Fruit fly (Drosophila melanogaster) whole organism, pupa: ENCODE results near the gene gish.
A peak's percentile ranks its signal among the peaks of the same experiment; 100 is the strongest.

Source experiments
- CG10348 ChIP-seq: fragments of 200-800 bp; sonication (Bioruptor generic); IDR thresholded peaks from 2 replicates; pipeline ENCODE4 v1.3.6; 2022; ENCODE audit warnings: missing biosample characterization, missing genetic modification characterization
- CG12605 ChIP-seq: fragments of 200-800 bp; sonication (Bioruptor generic); IDR thresholded peaks from 2 replicates; pipeline ENCODE4 v1.3.6; 2022; ENCODE audit warnings: missing biosample characterization, missing genetic modification characterization
- CG13204 ChIP-seq: fragments of 200-800 bp; sonication (Bioruptor generic); optimal IDR thresholded peaks from 2 replicates; lab custom pipeline; 2018; ENCODE audit warnings: missing biosample characterization, mild to moderate bottlenecking, missing genetic modification characterization, moderate library complexity
- CG14655 ChIP-seq: fragments of 200-800 bp; sonication (Bioruptor generic); optimal IDR thresholded peaks from 3 replicates; lab custom pipeline; 2017; ENCODE audit warnings: mild to moderate bottlenecking, missing biosample characterization, missing genetic modification reagents, missing genetic modification characterization
- CG15710 ChIP-seq: fragments of 200-800 bp; sonication (Bioruptor generic); optimal IDR thresholded peaks from 2 replicates; lab custom pipeline; 2018; ENCODE audit warnings: missing biosample characterization, mild to moderate bottlenecking, missing genetic modification characterization, moderate library complexity
- CG17806 ChIP-seq: fragments of 200-800 bp; sonication (Bioruptor generic); optimal IDR thresholded peaks from 2 replicates; lab custom pipeline; 2018; ENCODE audit warnings: missing biosample characterization, mild to moderate bottlenecking, missing genetic modification characterization, moderate library complexity
- CG32121 ChIP-seq: fragments of 200-800 bp; sonication (Bioruptor generic); IDR thresholded peaks from 2 replicates; pipeline ENCODE4 v1.3.6; 2022; ENCODE audit warnings: missing biosample characterization, missing genetic modification characterization
- CG34367 ChIP-seq: fragments of 200-800 bp; sonication (Bioruptor generic); optimal IDR thresholded peaks from 2 replicates; lab custom pipeline; 2018; ENCODE audit warnings: missing biosample characterization, mild to moderate bottlenecking, missing genetic modification characterization
- CG4496 ChIP-seq: fragments of 200-800 bp; sonication (Bioruptor generic); IDR thresholded peaks from 3 replicates; pipeline ENCODE4 v1.3.6; 2022; ENCODE audit warnings: missing biosample characterization, missing genetic modification characterization
- CG8159 ChIP-seq: fragments of 200-800 bp; sonication (Bioruptor generic); optimal IDR thresholded peaks from 3 replicates; lab custom pipeline; 2018; ENCODE audit warnings: missing biosample characterization, mild to moderate bottlenecking, missing genetic modification characterization, moderate library complexity
- CG8301 ChIP-seq: fragments of 200-800 bp; sonication (Bioruptor generic); optimal IDR thresholded peaks from 2 replicates; lab custom pipeline; 2018; ENCODE audit warnings: missing biosample characterization, mild to moderate bottlenecking, missing genetic modification characterization
- CG9948 ChIP-seq: fragments of 200-800 bp; sonication (Bioruptor generic); optimal IDR thresholded peaks from 2 replicates; lab custom pipeline; 2018; ENCODE audit warnings: missing biosample characterization, mild to moderate bottlenecking, missing genetic modification characterization, moderate library complexity
- D1 ChIP-seq: fragments of 200-800 bp; sonication (Bioruptor generic); optimal IDR thresholded peaks from 2 replicates; lab custom pipeline; 2018; ENCODE audit warnings: missing biosample characterization, mild to moderate bottlenecking, missing genetic modification characterization, moderate library complexity
- EcR ChIP-seq: fragments of 200-800 bp; sonication (Bioruptor generic); optimal IDR thresholded peaks from 3 replicates; lab custom pipeline; 2019; ENCODE audit warnings: missing biosample characterization, missing genetic modification characterization, mild to moderate bottlenecking, moderate library complexity, missing genetic modification reagents
- Ets98B ChIP-seq: fragments of 200-800 bp; sonication (Bioruptor generic); IDR thresholded peaks from 2 replicates; pipeline ENCODE4 v1.3.6; 2022; ENCODE audit warnings: missing biosample characterization, missing genetic modification characterization
- Pif1A ChIP-seq: fragments of 200-800 bp; sonication (Bioruptor generic); optimal IDR thresholded peaks from 3 replicates; lab custom pipeline; 2016; ENCODE audit warnings: missing biosample characterization, missing genetic modification characterization
- Pif1B ChIP-seq: fragments of 200-800 bp; sonication (Bioruptor generic); optimal IDR thresholded peaks from 3 replicates; lab custom pipeline; 2016; ENCODE audit warnings: missing biosample characterization, missing genetic modification characterization
- Snoo ChIP-seq: fragments of 200-800 bp; sonication (Bioruptor generic); optimal IDR thresholded peaks from 3 replicates; lab custom pipeline; 2017; ENCODE audit warnings: missing biosample characterization, mild to moderate bottlenecking, missing genetic modification characterization, inconsistent platforms
- fd96Ca ChIP-seq: fragments of 200-800 bp; sonication (Bioruptor generic); IDR thresholded peaks from 3 replicates; pipeline ENCODE4 v1.3.6; 2022; ENCODE audit warnings: missing biosample characterization, missing genetic modification characterization
- gl ChIP-seq: fragments of 200-800 bp; sonication (Bioruptor generic); optimal IDR thresholded peaks from 2 replicates; lab custom pipeline; 2018; ENCODE audit warnings: missing biosample characterization, mild to moderate bottlenecking, missing genetic modification characterization
- rn ChIP-seq: fragments of 200-800 bp; sonication (Bioruptor generic); IDR thresholded peaks from 2 replicates; pipeline ENCODE4 v1.3.6; 2022; ENCODE audit warnings: missing biosample characterization, missing genetic modification characterization

gish gene

dm6 chr3R:16281033-16281680, 8.9 kb downstream of the gish start:
- TF ChIP-seq CG32121 (GFP tag; lab: Robert Waterston, UW) = no peak
- TF ChIP-seq Pif1B (GFP tag; lab: Kevin White, UChicago) = no peak
- peak; percentile 13 for TF ChIP-seq CG8159
- TF ChIP-seq CG14655 (GFP tag; lab: Kevin White, UChicago) = no peak
- TF ChIP-seq CG8301 = no peak
- TF ChIP-seq CG10348 (GFP tag; lab: Robert Waterston, UW) = no peak
- no peak for TF ChIP-seq EcR (GFP tag; lab: Kevin White, UChicago)
- no peak for TF ChIP-seq CG34367 (tag; lab: Kevin White, UChicago)
- TF ChIP-seq CG13204 (GFP tag; lab: Kevin White, UChicago) = no peak
- peak; percentile 0 for TF ChIP-seq CG17806 (tag; lab: Kevin White, UChicago)
- peak; percentile 35; the same call in 1 of the 3 replicates for TF ChIP-seq CG4496 (GFP tag; lab: Robert Waterston, UW)
- peak; percentile 49 for TF ChIP-seq gl (tag; lab: Kevin White, UChicago)
- peak; percentile 34 for TF ChIP-seq Pif1A
- no peak for TF ChIP-seq Ets98B (GFP tag; lab: Robert Waterston, UW)
- TF ChIP-seq D1 = no peak
- no peak for TF ChIP-seq CG12605 (GFP tag; lab: Robert Waterston, UW)
- TF ChIP-seq Snoo (tag; lab: Kevin White, UChicago) = no peak
- TF ChIP-seq CG15710 (tag; lab: Kevin White, UChicago) = peak; percentile 3
- TF ChIP-seq fd96Ca = peak; percentile 19; the same call in 1 of the 3 replicates
- TF ChIP-seq rn (GFP tag; lab: Robert Waterston, UW) = no peak
- no peak for TF ChIP-seq CG9948 (tag; lab: Kevin White, UChicago)

DNA sequence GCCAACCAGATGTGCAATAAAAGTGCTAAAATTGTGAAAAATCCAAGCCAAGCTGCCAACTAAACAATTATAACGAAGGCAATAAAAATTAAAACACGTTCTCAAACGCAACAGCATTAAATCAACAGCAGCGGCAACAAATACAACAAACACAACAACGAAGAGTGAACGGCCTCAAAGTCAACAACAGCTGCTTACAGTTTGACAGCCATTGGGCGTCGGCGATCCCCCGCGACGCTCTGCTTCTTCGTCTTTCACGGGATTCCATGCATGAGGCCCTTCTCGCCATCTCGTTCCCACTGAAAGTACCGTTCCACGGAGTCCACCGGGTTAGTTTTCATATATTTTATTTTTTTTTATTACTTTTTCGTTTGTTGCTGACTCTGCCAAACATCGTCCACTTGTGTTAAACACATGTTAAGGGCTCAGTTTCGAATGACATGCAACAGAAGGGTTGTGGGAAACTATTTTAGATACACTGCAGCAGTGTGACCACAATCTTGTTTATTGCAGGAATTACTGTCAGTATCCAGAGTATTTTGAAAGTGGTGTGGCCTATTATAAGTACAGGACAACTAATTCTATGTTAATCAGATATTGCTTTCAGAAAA, 9.9 kb downstream of the gish start:
- TF ChIP-seq gl (tag; lab: Kevin White, UChicago) (peak; percentile 22), EcR (GFP tag; lab: Kevin White, UChicago) (peak; percentile 95), Snoo (tag; lab: Kevin White, UChicago) (no peak), CG13204 (GFP tag; lab: Kevin White, UChicago) (peak; percentile 22), Pif1B (GFP tag; lab: Kevin White, UChicago) (no peak), Ets98B (GFP tag; lab: Robert Waterston, UW) (no peak), CG14655 (GFP tag; lab: Kevin White, UChicago) (no peak), rn (GFP tag; lab: Robert Waterston, UW) (no peak), CG32121 (GFP tag; lab: Robert Waterston, UW) (no peak), CG10348 (GFP tag; lab: Robert Waterston, UW) (no peak), CG34367 (tag; lab: Kevin White, UChicago) (no peak), CG15710 (tag; lab: Kevin White, UChicago) (no peak)
- TF ChIP-seq, all 21 proteins: peak for 3

DNA sequence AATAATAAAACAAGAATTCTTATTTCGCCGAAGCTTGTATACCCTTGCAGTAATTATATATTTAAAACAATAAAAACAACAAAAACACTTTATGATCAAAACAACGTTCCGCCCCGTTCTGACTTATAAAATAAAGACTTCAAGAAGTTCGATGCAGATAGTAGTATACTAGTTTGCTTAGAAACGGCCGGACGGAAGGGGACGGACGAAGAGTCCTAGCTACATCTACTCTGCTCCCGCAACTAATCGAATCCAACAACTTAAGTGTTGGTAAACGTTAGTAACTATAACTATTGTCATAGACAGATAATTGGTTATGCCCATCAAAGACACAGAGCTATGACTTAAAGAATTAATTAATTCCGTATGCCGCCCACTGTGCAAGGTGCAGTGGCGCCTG, 12.2 kb downstream of the gish start:
- TF ChIP-seq EcR (GFP tag; lab: Kevin White, UChicago) = no peak
- TF ChIP-seq, all 21 proteins: peak for 0

dm6 chr3R:16284901-16285300, 12.6 kb downstream of the gish start:
- TF ChIP-seq EcR (GFP tag; lab: Kevin White, UChicago) (peak; percentile 57), CG13204 (GFP tag; lab: Kevin White, UChicago) (no peak), CG8159 (no peak)

- TF ChIP-seq fd96Ca (no peak), Pif1B (GFP tag; lab: Kevin White, UChicago) (no peak), CG4496 (GFP tag; lab: Robert Waterston, UW) (no peak)
- TF ChIP-seq, all 21 proteins: peak for 0
These were observed 13.4 kb downstream of the gish start for dm6 chr3R:16285612-16286188.

DNA sequence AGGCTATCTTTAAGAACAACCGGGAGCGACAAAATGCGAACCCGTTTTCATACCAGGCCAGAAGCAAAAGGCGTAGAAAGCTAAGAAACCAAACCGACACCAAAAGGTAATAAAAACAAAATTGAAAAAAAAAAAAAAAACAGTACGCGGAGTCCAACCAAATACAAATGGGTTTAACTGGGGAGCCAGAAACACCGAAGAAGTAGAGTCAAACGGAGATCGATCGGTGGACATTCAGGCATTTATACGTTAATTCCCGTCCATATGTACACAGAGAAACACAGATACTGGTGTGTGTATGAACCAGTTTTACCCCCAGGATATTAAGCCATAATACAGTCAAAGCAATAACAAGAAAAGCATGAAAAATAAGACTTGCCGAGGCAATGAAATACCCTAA, 14.9 kb downstream of the gish start:
- peak; percentile 31 for TF ChIP-seq CG13204 (GFP tag; lab: Kevin White, UChicago)
- TF ChIP-seq EcR (GFP tag; lab: Kevin White, UChicago) = peak; percentile 46
- 0 out of 2 replicates have a peak, but pooled peaks have one; percentile 12 for TF ChIP-seq CG12605 (GFP tag; lab: Robert Waterston, UW)
- TF ChIP-seq Pif1B (GFP tag; lab: Kevin White, UChicago) = no peak
- TF ChIP-seq Ets98B (GFP tag; lab: Robert Waterston, UW) = 0 out of 2 replicates have a peak, but pooled peaks have one; percentile 21
- TF ChIP-seq gl (tag; lab: Kevin White, UChicago) = peak; percentile 7
- TF ChIP-seq CG34367 (tag; lab: Kevin White, UChicago) = no peak
